Fruit fly (Drosophila melanogaster) Kc167 (cell line): Measurements from ENCODE around the gene T48.

Experiments
- Sin3A ChIP-seq: fragments of >200 bp; optimal IDR thresholded peaks from 2 replicates; lab custom pipeline; 2018; ENCODE audit warnings: missing external identifiers
- h ChIP-seq: fragments of >200 bp; optimal IDR thresholded peaks from 3 replicates; lab custom pipeline; 2018; ENCODE audit warnings: missing external identifiers
- insv ChIP-seq: fragments of >200 bp; optimal IDR thresholded peaks from 3 replicates; lab custom pipeline; 2018; ENCODE audit warnings: missing external identifiers
- psq ChIP-seq: fragments of >200 bp; optimal IDR thresholded peaks from 2 replicates; lab custom pipeline; 2017; ENCODE audit warnings: missing external identifiers
- ttk ChIP-seq: sonication (Bioruptor generic); optimal IDR thresholded peaks from 2 replicates; lab custom pipeline; 2017; ENCODE audit warnings: missing external identifiers

DNA sequence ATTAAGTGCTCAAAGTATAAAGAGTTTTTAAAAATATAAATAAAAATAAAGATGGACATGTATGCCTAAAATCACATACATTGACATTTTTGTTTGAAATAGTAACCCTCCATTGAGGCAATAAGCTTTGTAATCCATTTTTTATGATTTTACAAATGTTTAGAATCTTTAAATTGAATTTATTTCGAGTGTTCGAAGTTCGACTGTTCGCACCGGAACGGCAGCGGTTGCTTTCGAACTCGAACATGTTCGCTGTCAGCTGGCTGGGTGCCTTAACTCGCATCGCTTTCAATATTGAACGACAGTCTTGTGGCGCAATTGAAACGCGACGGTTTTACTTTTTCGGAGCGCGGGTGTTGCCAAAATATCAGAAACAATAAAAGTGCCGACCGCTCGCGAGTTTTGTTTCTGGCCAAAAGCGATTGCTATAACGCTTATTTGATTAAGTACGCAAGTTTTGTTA is 34.0 kb downstream of the T48 start, which contains the start of gene CG46339:
- TF ChIP-seq insv (lab: Kevin White, UChicago) (no peak), psq (no peak), ttk (lab: Kevin White, UChicago) (no peak), Sin3A (lab: Kevin White, UChicago) (no peak), h (no peak)
